Worm (Caenorhabditis elegans): Measurements from ENCODE around the gene lact-9.

ce11 chrIV:13778710-13779109 is 6.7 kb downstream of the lact-9 start, which contains the start of gene gly-10:
- TF ChIP-seq dao-5 (tag; optimal IDR thresholded peaks at IDR 0.05) (no peak), W03F9.2 (tag; optimal IDR thresholded peaks at IDR 0.05) (no peak)

Data from whole organism, L4/young adult.